Worm (Caenorhabditis elegans) whole organism, mixed stage, embryonic: Measurements from ENCODE around the gene F48G7.9.

ENCODE experiments used
- M03D4.4 ChIP-seq: sonication (generic microtip); optimal IDR thresholded peaks from 2 replicates; lab custom pipeline; 2017; ENCODE audit warnings: mild to moderate bottlenecking, missing genetic modification characterization, missing compliant biosample characterization
- blmp-1 ChIP-seq: fragments of 150-350 bp; optimal IDR thresholded peaks from 2 replicates; lab custom pipeline; 2014; ENCODE audit warnings: missing biosample characterization, missing genetic modification characterization
- ceh-43 ChIP-seq: fragments of 200-800 bp; sonication (Bioruptor generic); optimal IDR thresholded peaks from 2 replicates; lab custom pipeline; 2018; ENCODE audit warnings: mild to moderate bottlenecking, missing genetic modification characterization, moderate library complexity, missing compliant biosample characterization
- ces-1 ChIP-seq: fragments of 150-350 bp; optimal IDR thresholded peaks from 2 replicates; lab custom pipeline; 2014; ENCODE audit warnings: missing biosample characterization, missing genetic modification reagents, missing genetic modification characterization
- cnd-1 ChIP-seq: fragments of 200-800 bp; sonication (Bioruptor generic); optimal IDR thresholded peaks from 2 replicates; lab custom pipeline; 2018; ENCODE audit warnings: mild to moderate bottlenecking, missing genetic modification characterization, missing compliant biosample characterization
- drap-1 ChIP-seq: fragments of 200-800 bp; sonication (Bioruptor generic); optimal IDR thresholded peaks from 3 replicates; lab custom pipeline; 2018; ENCODE audit warnings: mild to moderate bottlenecking, missing genetic modification characterization, missing compliant biosample characterization
- elt-1 ChIP-seq: sonication (generic microtip); optimal IDR thresholded peaks from 2 replicates; lab custom pipeline; 2017; ENCODE audit warnings: missing genetic modification characterization, mild to moderate bottlenecking, missing compliant biosample characterization, antibody characterized with exemption, moderate library complexity, borderline replicate concordance; ENCODE audit not compliant: insufficient read depth
- elt-3 ChIP-seq: fragments of 150-350 bp; optimal IDR thresholded peaks from 2 replicates; lab custom pipeline; 2014; ENCODE audit warnings: missing biosample characterization, missing genetic modification characterization
- flh-1 ChIP-seq: fragments of 200-800 bp; sonication (Bioruptor generic); optimal IDR thresholded peaks from 2 replicates; lab custom pipeline; 2018; ENCODE audit warnings: mild to moderate bottlenecking, missing genetic modification characterization, moderate library complexity, missing compliant biosample characterization
- lin-32 ChIP-seq: fragments of 200-800 bp; sonication (Bioruptor generic); optimal IDR thresholded peaks from 2 replicates; lab custom pipeline; 2018; ENCODE audit warnings: mild to moderate bottlenecking, missing genetic modification characterization, missing compliant biosample characterization
- lsy-2 ChIP-seq: fragments of 150-350 bp; optimal IDR thresholded peaks from 2 replicates; lab custom pipeline; 2014; ENCODE audit warnings: missing biosample characterization, missing genetic modification characterization
- mab-5 ChIP-seq: fragments of 150-350 bp; optimal IDR thresholded peaks from 2 replicates; lab custom pipeline; 2014; ENCODE audit warnings: missing biosample characterization, missing genetic modification characterization
- mep-1 ChIP-seq: fragments of 150-350 bp; optimal IDR thresholded peaks from 2 replicates; lab custom pipeline; 2017; ENCODE audit warnings: missing biosample characterization, missing genetic modification reagents, missing genetic modification characterization, inconsistent platforms
- nhr-12 ChIP-seq: fragments of 150-350 bp; optimal IDR thresholded peaks from 2 replicates; lab custom pipeline; 2014; ENCODE audit warnings: missing biosample characterization, missing genetic modification characterization
- nhr-2 ChIP-seq: fragments of 150-350 bp; optimal IDR thresholded peaks from 2 replicates; lab custom pipeline; 2014; ENCODE audit warnings: missing biosample characterization, missing genetic modification characterization
- nhr-76 ChIP-seq: sonication (generic microtip); optimal IDR thresholded peaks from 2 replicates; lab custom pipeline; 2017; ENCODE audit warnings: missing biosample characterization, missing genetic modification characterization
- pha-4 ChIP-seq: fragments of 150-350 bp; optimal IDR thresholded peaks from 2 replicates; lab custom pipeline; 2018; ENCODE audit warnings: missing biosample characterization, missing genetic modification reagents, missing genetic modification characterization
- sem-2 ChIP-seq: fragments of 200-800 bp; sonication (Bioruptor generic); optimal IDR thresholded peaks from 2 replicates; lab custom pipeline; 2018; ENCODE audit warnings: mild to moderate bottlenecking, missing genetic modification characterization, missing compliant biosample characterization
- snpc-4 ChIP-seq: fragments of 150-350 bp; optimal IDR thresholded peaks from 2 replicates; lab custom pipeline; 2014; ENCODE audit warnings: missing biosample characterization, missing genetic modification characterization
- sptf-1 ChIP-seq: sonication (generic microtip); optimal IDR thresholded peaks from 2 replicates; lab custom pipeline; 2017; ENCODE audit warnings: mild to moderate bottlenecking, missing genetic modification characterization, moderate library complexity, missing compliant biosample characterization
- unc-120 ChIP-seq: sonication (generic microtip); optimal IDR thresholded peaks from 2 replicates; lab custom pipeline; 2017; ENCODE audit warnings: missing genetic modification characterization, missing compliant biosample characterization; ENCODE audit not compliant: poor library complexity, severe bottlenecking
- unc-62 ChIP-seq: fragments of 150-350 bp; optimal IDR thresholded peaks from 2 replicates; lab custom pipeline; 2014; ENCODE audit warnings: missing biosample characterization, missing genetic modification reagents, missing genetic modification characterization
- zip-8 ChIP-seq: fragments of 150-350 bp; optimal IDR thresholded peaks from 2 replicates; lab custom pipeline; 2014; ENCODE audit warnings: missing biosample characterization, missing genetic modification characterization
- ztf-11 ChIP-seq: fragments of 150-350 bp; optimal IDR thresholded peaks from 2 replicates; lab custom pipeline; 2014; ENCODE audit warnings: missing biosample characterization, missing genetic modification characterization

Gene F48G7.9

ce11 chrV:597823-598222 is 30.6 kb downstream of the F48G7.9 start:
- TF ChIP-seq nhr-2: no peak
- no peak for TF ChIP-seq ztf-11 (tag; lab: Kevin White, UChicago)
- TF ChIP-seq mab-5 (tag; lab: Kevin White, UChicago): no peak
- TF ChIP-seq pha-4 (tag; lab: Kevin White, UChicago): no peak
- no peak for TF ChIP-seq lin-32 (GFP tag; lab: Kevin White, UChicago)
- TF ChIP-seq drap-1 (GFP tag; lab: Kevin White, UChicago): no peak
- no peak for TF ChIP-seq unc-120 (tag; lab: Kevin White, UChicago)

- no peak for TF ChIP-seq lin-32 (GFP tag; lab: Kevin White, UChicago)
- TF ChIP-seq nhr-76 (tag; lab: Kevin White, UChicago): no peak
- no peak for TF ChIP-seq ztf-11 (tag; lab: Kevin White, UChicago)
Observed at ce11 chrV:596923-597322, 31.5 kb downstream of the F48G7.9 start.

- TF ChIP-seq snpc-4 (tag; lab: Kevin White, UChicago): no peak
- TF ChIP-seq ceh-43: no peak
- TF ChIP-seq ces-1 (GFP tag; lab: Kevin White, UChicago): no peak
- TF ChIP-seq flh-1 (GFP tag; lab: Kevin White, UChicago): no peak
- TF ChIP-seq unc-62 (GFP tag; lab: Kevin White, UChicago): no peak
Observed at ce11 chrV:592959-593358, 35.5 kb downstream of the F48G7.9 start, which contains the start of gene ZK488.5. TSS of gene ZK488.5 (plus strand) at chrV:593259.

DNA sequence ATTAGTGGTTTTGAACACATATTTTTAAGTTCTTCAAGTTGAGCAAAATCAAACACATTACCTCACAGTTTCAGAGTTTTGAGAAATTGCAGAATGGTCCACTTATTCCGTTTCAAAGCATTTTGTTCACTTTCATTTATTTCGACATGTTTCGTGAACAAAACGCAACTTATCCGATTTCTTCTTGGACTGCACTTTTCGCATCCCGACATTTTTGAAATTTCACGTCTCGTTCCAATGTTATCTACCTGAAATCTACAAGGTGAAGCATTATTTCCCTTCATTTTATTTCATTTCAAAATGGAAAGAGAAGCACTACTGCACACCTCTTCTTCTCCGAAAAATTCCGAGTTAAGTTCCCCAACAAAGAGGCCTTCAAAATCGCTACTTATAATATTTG is 38.2 kb downstream of the F48G7.9 start, which contains the start of gene ZK488.6:
Gene ZK488.6, plus strand, starts transcription at position 301 of the 400 bp plus-strand sequence.
- TF ChIP-seq M03D4.4 (tag; lab: Kevin White, UChicago) (no peak), unc-62 (GFP tag; lab: Kevin White, UChicago) (no peak), sem-2 (GFP tag; lab: Kevin White, UChicago) (no peak), snpc-4 (tag; lab: Kevin White, UChicago) (no peak), elt-3 (tag; lab: Kevin White, UChicago) (no peak), mab-5 (tag; lab: Kevin White, UChicago) (no peak), lsy-2 (tag; lab: Kevin White, UChicago) (no peak), sptf-1 (tag; lab: Kevin White, UChicago) (no peak), mep-1 (tag; lab: Kevin White, UChicago) (no peak)

DNA sequence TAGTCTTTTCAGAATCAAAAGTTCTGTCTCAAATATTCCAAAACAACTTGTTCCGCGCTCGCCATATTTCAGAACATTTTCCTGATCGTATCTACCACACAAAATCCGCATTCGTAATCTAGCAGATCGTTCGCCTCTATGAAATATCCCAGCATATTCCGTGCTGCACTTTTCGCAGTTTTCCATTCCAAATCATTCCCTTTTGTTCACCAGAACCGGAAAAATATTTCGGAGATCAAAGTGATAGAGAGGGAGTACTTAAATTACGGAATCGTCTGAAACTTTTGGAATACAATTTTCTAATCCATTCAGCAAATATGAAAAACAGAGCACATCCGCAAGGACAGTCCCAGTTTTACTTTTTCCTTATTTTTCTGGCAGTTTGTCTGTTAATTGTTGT is 40.6 kb downstream of the F48G7.9 start, which contains the start of gene K06H6.1:
Gene K06H6.1, plus strand, starts transcription at position 301 of the 400 bp plus-strand sequence.
- TF ChIP-seq nhr-12 (tag; lab: Kevin White, UChicago): no peak
- TF ChIP-seq unc-62 (GFP tag; lab: Kevin White, UChicago): no peak
- no peak for TF ChIP-seq flh-1 (GFP tag; lab: Kevin White, UChicago)
- no peak for TF ChIP-seq zip-8 (tag; lab: Kevin White, UChicago)
- no peak for TF ChIP-seq mep-1 (tag; lab: Kevin White, UChicago)
- no peak for TF ChIP-seq elt-1 (tag; lab: Kevin White, UChicago)
- no peak for TF ChIP-seq sem-2 (GFP tag; lab: Kevin White, UChicago)
- no peak for TF ChIP-seq blmp-1 (tag; lab: Kevin White, UChicago)
- no peak for TF ChIP-seq ces-1 (GFP tag; lab: Kevin White, UChicago)
- TF ChIP-seq ceh-43: no peak

DNA sequence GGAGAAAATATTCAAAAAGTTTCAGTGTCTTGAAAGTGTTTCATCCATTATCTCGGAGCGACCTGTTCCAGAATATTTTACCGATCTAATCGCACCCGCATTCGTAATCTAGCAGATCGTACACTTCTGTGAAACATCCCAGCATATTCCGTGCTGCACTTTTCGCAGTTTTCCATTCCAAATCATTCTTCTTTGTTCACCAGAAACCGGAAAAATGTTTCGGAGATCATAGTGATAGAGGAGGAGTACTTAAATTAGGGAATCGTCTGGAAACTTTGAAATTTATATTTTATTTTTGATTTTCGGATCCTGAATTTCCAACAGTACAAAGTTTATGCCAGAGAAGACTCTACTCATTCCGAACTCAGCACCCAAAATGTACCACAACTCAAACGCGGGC is 43.0 kb downstream of the F48G7.9 start, which contains the start of gene K06H6.2:
Gene K06H6.2, plus strand, starts transcription at position 301 of the 400 bp plus-strand sequence.
- TF ChIP-seq cnd-1 (tag; lab: Kevin White, UChicago) (no peak), elt-1 (tag; lab: Kevin White, UChicago) (peak; percentile 72)

DNA sequence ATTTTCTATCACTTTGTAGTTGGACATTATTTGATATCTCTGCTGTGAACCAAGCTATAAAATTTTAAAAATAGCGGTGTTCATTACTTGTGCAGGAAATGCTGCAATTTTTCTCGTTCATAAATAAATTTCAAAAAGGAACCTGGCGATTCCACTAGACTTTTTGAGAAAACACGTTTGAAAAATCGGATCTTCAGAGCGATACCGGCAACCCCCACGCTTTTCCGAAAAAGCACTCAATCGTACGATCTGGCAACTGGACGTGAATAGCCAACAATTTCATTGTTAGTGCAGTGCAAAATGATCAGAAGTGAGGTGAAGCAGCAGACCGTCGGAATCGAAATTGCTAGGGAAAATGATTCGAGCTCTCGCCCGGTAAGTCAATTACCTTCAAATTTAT is 46.8 kb downstream of the F48G7.9 start, which contains the start of gene nstp-7:
Gene nstp-7, plus strand, starts transcription at position 301 of the 400 bp plus-strand sequence.
- no peak for TF ChIP-seq sem-2 (GFP tag; lab: Kevin White, UChicago)
- no peak for TF ChIP-seq ces-1 (GFP tag; lab: Kevin White, UChicago)
- TF ChIP-seq elt-1 (tag; lab: Kevin White, UChicago): no peak
- TF ChIP-seq mab-5 (tag; lab: Kevin White, UChicago): no peak
- no peak for TF ChIP-seq lsy-2 (tag; lab: Kevin White, UChicago)
- no peak for TF ChIP-seq pha-4 (tag; lab: Kevin White, UChicago)
- TF ChIP-seq unc-120 (tag; lab: Kevin White, UChicago): no peak
- TF ChIP-seq zip-8 (tag; lab: Kevin White, UChicago): no peak
